Worm (Caenorhabditis elegans): ENCODE data around the gene C35B1.7.

- TF ChIP-seq ama-1 (optimal IDR thresholded peaks at IDR 0.05) (no peak), nhr-77 (tag; optimal IDR thresholded peaks at IDR 0.05) (no peak), cey-2 (tag; optimal IDR thresholded peaks at IDR 0.05; ENCODE audit: borderline replicate concordance, insufficient read depth) (no peak), duxl-1 (tag; optimal IDR thresholded peaks at IDR 0.05; ENCODE audit: poor library complexity) (no peak), ZK546.5 (tag; optimal IDR thresholded peaks at IDR 0.05) (no peak), unc-130 (GFP tag; optimal IDR thresholded peaks at IDR 0.05) (no peak), egl-27 (tag; optimal IDR thresholded peaks at IDR 0.05) (no peak)
Observed at ce11 chrIV:4072027-4072426, 36.8 kb upstream of the C35B1.7 start, which contains the start of gene pqn-75.
